Worm (Caenorhabditis elegans) whole organism, young adult: ENCODE data around the gene ZK84.1.
"Not testable (repeated sequence)": the region's sequence is repeated elsewhere in the genome, so short reads cannot be mapped to it uniquely, and the experiment has no call there.

Experiments
- ama-1 ChIP-seq, 3 experiments: fragments of 150-350 bp in 1 of 3; sonication (generic microtip) in 2 of 3; optimal IDR thresholded peaks; 2 replicates each; lab custom pipeline; 2014 to 2018; ENCODE audit warnings: missing biosample characterization in 2 of 3, missing genetic modification characterization in 2 of 3, missing genetic modification reagents in 2 of 3
- hmg-20 ChIP-seq: fragments of 200-800 bp; sonication (Bioruptor generic); IDR thresholded peaks from 2 replicates; pipeline ENCODE4 v1.3.6; 2022; ENCODE audit warnings: missing genetic modification reagents, missing genetic modification characterization, missing compliant biosample characterization
- nhr-90 ChIP-seq: sonication (generic microtip); optimal IDR thresholded peaks from 2 replicates; lab custom pipeline; 2016; ENCODE audit warnings: missing genotype, mild to moderate bottlenecking, missing genetic modification characterization, missing compliant biosample characterization
- snpc-4 ChIP-seq, 5 experiments: fragments of 150-350 bp in 1 of 5; sonication (generic microtip) in 4 of 5; optimal IDR thresholded peaks; 2 replicates each; lab custom pipeline; 2014 to 2018; ENCODE audit warnings: missing genetic modification characterization in 5 of 5, missing biosample characterization in 3 of 5, antibody characterized with exemption in 2 of 5, mild to moderate bottlenecking in 2 of 5, missing compliant biosample characterization in 2 of 5, missing genotype in 2 of 5, moderate library complexity in 2 of 5, missing genetic modification reagents in 1 of 5
- tbp1 ChIP-seq: fragments of 200-800 bp; sonication (Bioruptor generic); optimal IDR thresholded peaks from 2 replicates; lab custom pipeline; 2018; ENCODE audit warnings: mild to moderate bottlenecking, missing genetic modification characterization, missing compliant biosample characterization
- ztf-22 ChIP-seq: fragments of 200-800 bp; sonication (Bioruptor generic); optimal IDR thresholded peaks from 2 replicates; lab custom pipeline; 2018; ENCODE audit warnings: mild to moderate bottlenecking, missing genetic modification characterization, moderate library complexity, missing compliant biosample characterization

DNA sequence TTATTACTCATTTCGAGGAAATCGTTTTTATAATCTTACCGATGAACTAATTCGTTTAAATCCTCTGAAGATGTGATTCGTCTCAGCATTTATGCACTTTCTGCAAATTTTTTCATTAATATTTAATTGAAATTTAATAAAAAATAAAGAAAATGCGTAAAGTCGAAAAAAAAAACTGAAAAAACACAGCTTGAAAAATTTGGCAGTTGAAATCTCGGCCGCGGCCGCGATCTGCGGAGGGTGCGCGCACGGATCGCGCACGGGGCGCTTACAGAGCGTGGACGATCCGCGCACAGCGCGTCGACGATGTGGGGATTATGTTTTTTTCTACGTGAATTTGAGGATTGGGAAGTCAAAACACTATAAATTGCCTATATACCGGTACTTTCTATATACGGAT lies 11.6 kb upstream of the ZK84.1 start, which contains the start of gene ZK84.4:
- not testable (repeated sequence) for TF ChIP-seq ama-1 (optimal IDR thresholded peaks at IDR 0.05; lab: Kevin White, UChicago); ama-1 (GFP tag; optimal IDR thresholded peaks at IDR 0.05; lab: Kevin White, UChicago); nhr-90; hmg-20 (GFP tag; lab: Robert Waterston, UW); tbp1 (GFP tag; lab: Kevin White, UChicago); snpc-4 (GFP tag; optimal IDR thresholded peaks at IDR 0.05; lab: Kevin White, UChicago); snpc-4 (tag; optimal IDR thresholded peaks at IDR 0.05; lab: Kevin White, UChicago); ztf-22
